Fruit fly (Drosophila melanogaster) whole organism, embryonic: Measurements from ENCODE around the gene CG43886.
A peak's percentile ranks its signal among the peaks of the same experiment; 100 is the strongest.

ENCODE experiments used
- Ada2b ChIP-seq: fragments of 200-800 bp; sonication (Bioruptor generic); IDR thresholded peaks from 2 replicates; pipeline ENCODE4 v1.3.6; 2022; ENCODE audit warnings: missing biosample characterization, missing genetic modification characterization
- B-H2 ChIP-seq: fragments of 200-800 bp; sonication (Bioruptor generic); optimal IDR thresholded peaks from 2 replicates; lab custom pipeline; 2018; ENCODE audit warnings: missing biosample characterization, mild to moderate bottlenecking, missing genetic modification characterization
- CG10366 ChIP-seq: fragments of 200-800 bp; sonication (Bioruptor generic); IDR thresholded peaks from 2 replicates; pipeline ENCODE4 v1.3.6; 2022; ENCODE audit warnings: missing biosample characterization, missing genetic modification characterization
- CG11085 ChIP-seq: fragments of 200-800 bp; sonication (Bioruptor generic); IDR thresholded peaks from 2 replicates; pipeline ENCODE4 v1.3.6; 2022; ENCODE audit warnings: missing biosample characterization, missing genetic modification characterization
- CG11093 ChIP-seq: fragments of 200-800 bp; sonication (Bioruptor generic); IDR thresholded peaks from 3 replicates; pipeline ENCODE4 v1.3.6; 2022; ENCODE audit warnings: missing biosample characterization, missing genetic modification characterization
- CG12071 ChIP-seq: fragments of 200-800 bp; sonication (Bioruptor generic); optimal IDR thresholded peaks from 3 replicates; lab custom pipeline; 2018; ENCODE audit warnings: missing biosample characterization, mild to moderate bottlenecking, missing genetic modification characterization
- CG12104 ChIP-seq: fragments of 200-800 bp; sonication (Bioruptor generic); optimal IDR thresholded peaks from 3 replicates; lab custom pipeline; 2016; ENCODE audit warnings: missing biosample characterization, missing genetic modification characterization
- CG12219 ChIP-seq: fragments of 200-800 bp; sonication (Bioruptor generic); optimal IDR thresholded peaks from 3 replicates; lab custom pipeline; 2018; ENCODE audit warnings: missing biosample characterization, mild to moderate bottlenecking, missing genetic modification characterization
- CG12391 ChIP-seq: fragments of 200-800 bp; sonication (Bioruptor generic); optimal IDR thresholded peaks from 3 replicates; lab custom pipeline; 2018; ENCODE audit warnings: missing biosample characterization, mild to moderate bottlenecking, missing genetic modification characterization, moderate library complexity
- CG13775 ChIP-seq: fragments of 200-800 bp; sonication (Bioruptor generic); optimal IDR thresholded peaks from 3 replicates; lab custom pipeline; 2017; ENCODE audit warnings: missing biosample characterization, mild to moderate bottlenecking, missing genetic modification characterization
- CG14710 ChIP-seq: fragments of 200-800 bp; sonication (Bioruptor generic); optimal IDR thresholded peaks from 3 replicates; lab custom pipeline; 2019; ENCODE audit warnings: missing biosample characterization, mild to moderate bottlenecking, missing genetic modification characterization, moderate library complexity
- CG1602 ChIP-seq: fragments of 200-800 bp; sonication (Bioruptor generic); optimal IDR thresholded peaks from 3 replicates; lab custom pipeline; 2016; ENCODE audit warnings: missing biosample characterization, missing genetic modification characterization
- CG17186 ChIP-seq: fragments of 200-800 bp; sonication (Bioruptor generic); optimal IDR thresholded peaks from 3 replicates; lab custom pipeline; 2017; ENCODE audit warnings: missing biosample characterization, missing genetic modification reagents, missing genetic modification characterization
- CG17361 ChIP-seq: fragments of 200-800 bp; sonication (Bioruptor generic); IDR thresholded peaks from 3 replicates; pipeline ENCODE4 v1.3.6; 2022; ENCODE audit warnings: missing biosample characterization, missing genetic modification characterization
- CG18011 ChIP-seq: fragments of 200-800 bp; sonication (Bioruptor generic); optimal IDR thresholded peaks from 2 replicates; lab custom pipeline; 2017; ENCODE audit warnings: missing biosample characterization, missing genetic modification characterization, mild to moderate bottlenecking, moderate library complexity, missing genotype
- CG2129 ChIP-seq: fragments of 200-800 bp; sonication (Bioruptor generic); IDR thresholded peaks from 2 replicates; pipeline ENCODE4 v1.3.6; 2022; ENCODE audit warnings: missing biosample characterization, missing genetic modification characterization; ENCODE audit not compliant: partially characterized antibody
- CG34224 ChIP-seq: fragments of 200-800 bp; sonication (Bioruptor generic); IDR thresholded peaks from 3 replicates; pipeline ENCODE4 v1.3.6; 2022; ENCODE audit warnings: missing biosample characterization, missing genetic modification characterization; ENCODE audit not compliant: partially characterized antibody
- CG4360 ChIP-seq: fragments of 200-800 bp; sonication (Bioruptor generic); IDR thresholded peaks from 2 replicates; pipeline ENCODE4 v1.3.6; 2022; ENCODE audit warnings: missing biosample characterization, missing genetic modification characterization
- CG4404 ChIP-seq: fragments of 200-800 bp; sonication (Bioruptor generic); IDR thresholded peaks from 2 replicates; pipeline ENCODE4 v1.3.6; 2022; ENCODE audit warnings: missing biosample characterization, missing genetic modification characterization
- CG4820 ChIP-seq: fragments of 200-800 bp; sonication (Bioruptor generic); optimal IDR thresholded peaks from 3 replicates; lab custom pipeline; 2016; ENCODE audit warnings: missing biosample characterization, missing genetic modification characterization
- CG6813 ChIP-seq: fragments of 200-800 bp; sonication (Bioruptor generic); optimal IDR thresholded peaks from 2 replicates; lab custom pipeline; 2017; ENCODE audit warnings: missing biosample characterization, missing genetic modification characterization, mild to moderate bottlenecking, moderate library complexity, missing genetic modification reagents
- CG7271 ChIP-seq: fragments of 200-800 bp; sonication (Bioruptor generic); optimal IDR thresholded peaks from 2 replicates; lab custom pipeline; 2018; ENCODE audit warnings: missing biosample characterization, mild to moderate bottlenecking, missing genetic modification characterization, moderate library complexity
- CG8359 ChIP-seq: fragments of 200-800 bp; sonication (Bioruptor generic); optimal IDR thresholded peaks from 2 replicates; lab custom pipeline; 2017; ENCODE audit warnings: missing biosample characterization, mild to moderate bottlenecking, missing genetic modification characterization, borderline replicate concordance
- CG9797 ChIP-seq: fragments of 200-800 bp; sonication (Bioruptor generic); optimal IDR thresholded peaks from 3 replicates; lab custom pipeline; 2018; ENCODE audit warnings: missing biosample characterization, mild to moderate bottlenecking, missing genetic modification characterization
- CkIIα-i1 ChIP-seq: fragments of 200-800 bp; sonication (Bioruptor generic); IDR thresholded peaks from 2 replicates; pipeline ENCODE4 v1.3.6; 2022; ENCODE audit warnings: missing biosample characterization, missing genetic modification characterization
- CrebB ChIP-seq: fragments of 200-800 bp; sonication (Bioruptor generic); optimal IDR thresholded peaks from 3 replicates; lab custom pipeline; 2018; ENCODE audit warnings: missing biosample characterization, mild to moderate bottlenecking, missing genetic modification characterization
- Dbx ChIP-seq: fragments of 200-800 bp; sonication (Bioruptor generic); IDR thresholded peaks from 3 replicates; pipeline ENCODE4 v1.3.6; 2022; ENCODE audit warnings: missing biosample characterization, missing genetic modification characterization
- Dfd ChIP-seq, 2 experiments: fragments of >200 bp; optimal IDR thresholded peaks; 2 replicates each; lab custom pipeline; 2017; ENCODE audit warnings: missing biosample characterization in 2 of 2, missing genetic modification characterization in 2 of 2
- Dp ChIP-seq: fragments of 200-800 bp; sonication (Bioruptor generic); optimal IDR thresholded peaks from 2 replicates; lab custom pipeline; 2018; ENCODE audit warnings: missing biosample characterization, mild to moderate bottlenecking, missing genetic modification characterization, moderate library complexity
- Hmx ChIP-seq: fragments of 200-800 bp; sonication (Bioruptor generic); optimal IDR thresholded peaks from 2 replicates; lab custom pipeline; 2016; ENCODE audit warnings: missing biosample characterization, missing genetic modification characterization
- Hsf ChIP-seq: fragments of 200-800 bp; sonication (Bioruptor generic); optimal IDR thresholded peaks from 3 replicates; lab custom pipeline; 2016; ENCODE audit warnings: missing biosample characterization, missing genetic modification characterization
- Lim3 ChIP-seq: fragments of 200-800 bp; sonication (Bioruptor generic); IDR thresholded peaks from 2 replicates; pipeline ENCODE4 v1.3.6; 2022; ENCODE audit warnings: missing biosample characterization, missing genetic modification characterization
- Pdp1 ChIP-seq, 2 experiments: fragments of 200-800 bp; sonication (Bioruptor generic); optimal IDR thresholded peaks; 3 replicates each; lab custom pipeline; 2016; ENCODE audit warnings: missing biosample characterization in 2 of 2, missing genetic modification characterization in 2 of 2, mild to moderate bottlenecking in 1 of 2, moderate library complexity in 1 of 2
- Ravus ChIP-seq: fragments of 200-800 bp; sonication (Bioruptor generic); IDR thresholded peaks from 2 replicates; pipeline ENCODE4 v1.3.6; 2022; ENCODE audit warnings: missing biosample characterization, missing genetic modification characterization
- Six4 ChIP-seq: fragments of 200-800 bp; sonication (Bioruptor generic); optimal IDR thresholded peaks from 2 replicates; lab custom pipeline; 2016; ENCODE audit warnings: missing biosample characterization, missing genetic modification characterization
- Tbp ChIP-seq: fragments of >200 bp; optimal IDR thresholded peaks from 2 replicates; lab custom pipeline; 2018; ENCODE audit warnings: missing biosample characterization, missing genetic modification characterization
- ab ChIP-seq: fragments of 200-800 bp; sonication (Bioruptor generic); optimal IDR thresholded peaks from 2 replicates; lab custom pipeline; 2016; ENCODE audit warnings: missing biosample characterization, missing genetic modification characterization
- ac ChIP-seq: fragments of 200-800 bp; sonication (Bioruptor generic); optimal IDR thresholded peaks from 3 replicates; lab custom pipeline; 2017; ENCODE audit warnings: missing biosample characterization, mild to moderate bottlenecking, missing genetic modification characterization
- bbx ChIP-seq: fragments of 200-800 bp; sonication (Bioruptor generic); IDR thresholded peaks from 2 replicates; pipeline ENCODE4 v1.3.6; 2022; ENCODE audit warnings: missing biosample characterization, missing genetic modification characterization; ENCODE audit not compliant: partially characterized antibody
- bowl ChIP-seq: fragments of 200-800 bp; sonication (Bioruptor generic); IDR thresholded peaks from 2 replicates; pipeline ENCODE4 v1.3.6; 2022; ENCODE audit warnings: missing biosample characterization, missing genetic modification characterization
- bsh ChIP-seq, 2 experiments: fragments of 200-800 bp; sonication (Bioruptor generic); optimal IDR thresholded peaks; 2 replicates each; lab custom pipeline; 2017 to 2018; ENCODE audit warnings: mild to moderate bottlenecking in 2 of 2, missing biosample characterization in 2 of 2, missing genetic modification characterization in 2 of 2, moderate library complexity in 1 of 2
- chif ChIP-seq, 2 experiments: fragments of 200-800 bp; sonication (Bioruptor generic); optimal IDR thresholded peaks; 3 replicates each; lab custom pipeline; 2016; ENCODE audit warnings: missing biosample characterization in 2 of 2, missing genetic modification characterization in 2 of 2
- ci ChIP-seq: fragments of 200-800 bp; sonication (Bioruptor generic); IDR thresholded peaks from 3 replicates; pipeline ENCODE4 v1.3.6; 2022; ENCODE audit warnings: missing biosample characterization, missing genetic modification characterization
- dan ChIP-seq: fragments of 200-800 bp; sonication (Bioruptor generic); IDR thresholded peaks from 2 replicates; pipeline ENCODE4 v1.3.6; 2022; ENCODE audit warnings: missing biosample characterization, missing genetic modification characterization
- h ChIP-seq: fragments of >200 bp; optimal IDR thresholded peaks from 2 replicates; lab custom pipeline; 2017
- lola ChIP-seq, 3 experiments: fragments of >200 bp in 2 of 3; fragments of 200-800 bp in 1 of 3; sonication (Bioruptor generic) in 1 of 3; optimal IDR thresholded peaks; 2 replicates each; lab custom pipeline; 2017 to 2019; ENCODE audit warnings: missing biosample characterization in 3 of 3, missing genetic modification characterization in 3 of 3, mild to moderate bottlenecking in 1 of 3, moderate library complexity in 1 of 3
- nerfin-2 ChIP-seq: fragments of 200-800 bp; sonication (Bioruptor generic); IDR thresholded peaks from 2 replicates; pipeline ENCODE4 v1.3.6; 2022; ENCODE audit warnings: missing biosample characterization, missing genetic modification characterization; ENCODE audit not compliant: partially characterized antibody
- otp ChIP-seq: fragments of 200-800 bp; sonication (Bioruptor generic); IDR thresholded peaks from 3 replicates; pipeline ENCODE4, ENCODE4 v1.3.6; 2022; ENCODE audit warnings: missing biosample characterization, missing genetic modification characterization
- pho ChIP-seq: fragments of 200-800 bp; sonication (Bioruptor generic); optimal IDR thresholded peaks from 2 replicates; lab custom pipeline; 2016; ENCODE audit warnings: missing biosample characterization, missing genetic modification characterization
- slou ChIP-seq: fragments of 200-800 bp; sonication (Bioruptor generic); optimal IDR thresholded peaks from 3 replicates; lab custom pipeline; 2016; ENCODE audit warnings: missing biosample characterization, missing genetic modification characterization

CG43886 gene

DNA sequence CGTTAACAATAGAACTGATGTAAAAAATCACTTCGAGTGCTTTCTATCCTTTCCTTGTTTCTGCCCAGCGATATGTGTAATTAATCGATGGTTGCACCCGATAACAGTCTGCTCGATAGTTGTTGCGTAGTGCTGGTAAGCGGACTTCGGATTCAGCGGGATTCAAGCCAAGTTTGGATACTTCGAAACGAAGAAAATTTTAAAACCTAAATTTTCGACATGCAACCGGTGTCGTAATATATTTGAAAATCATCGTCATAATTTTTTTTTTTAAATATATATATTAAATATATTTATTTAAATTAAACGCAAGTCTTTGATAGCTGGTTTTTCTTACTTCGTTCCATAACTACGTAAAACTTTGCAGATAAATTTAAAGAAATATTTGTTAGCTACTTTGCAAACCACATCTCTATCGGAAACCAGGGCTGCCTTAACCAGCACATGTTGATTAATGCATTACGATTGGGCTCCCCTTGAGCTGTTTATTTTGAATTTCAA is 38.3 kb upstream of the CG43886 start, which contains the start of the genes UbcE2M and Dhps (continued):
- TF ChIP-seq CG7271 (tag; lab: Kevin White, UChicago) = peak; percentile 39
- TF ChIP-seq CG12391 (tag; lab: Kevin White, UChicago) = peak; percentile 87
- TF ChIP-seq CG4360 (GFP tag; lab: Robert Waterston, UW) = no peak
- TF ChIP-seq Pdp1 (GFP tag; optimal IDR thresholded peaks at IDR 0.05; lab: Kevin White, UChicago) = peak; percentile 37 to 65
- peak; percentile 31 for TF ChIP-seq CG8359
- TF ChIP-seq CkIIα-i1 (GFP tag; lab: Robert Waterston, UW) = no peak
- TF ChIP-seq dan (GFP tag; lab: Robert Waterston, UW) = no peak
- TF ChIP-seq Dfd (GFP tag; optimal IDR thresholded peaks at IDR 0.05; lab: Kevin White, UChicago) = no peak
- peak; percentile 33 for TF ChIP-seq CG18011 (GFP tag; lab: Kevin White, UChicago)
- TF ChIP-seq CG2129 = peak; percentile 33
- TF ChIP-seq CG17361 (GFP tag; lab: Robert Waterston, UW) = no peak; the same call in 2 of the 3 replicates
- TF ChIP-seq CG11085 (GFP tag; lab: Robert Waterston, UW) = peak; percentile 60; the same call in 1 of the 2 replicates
- peak; percentile 48 for TF ChIP-seq pho
- TF ChIP-seq CrebB (tag; lab: Kevin White, UChicago) = no peak
- peak; percentile 23 for TF ChIP-seq CG9797 (GFP tag; lab: Kevin White, UChicago)
- no peak for TF ChIP-seq otp (GFP tag; lab: Robert Waterston, UW)
- TF ChIP-seq CG12071 (GFP tag; lab: Kevin White, UChicago) = no peak
- TF ChIP-seq CG13775 (GFP tag; lab: Kevin White, UChicago) = peak; percentile 85
- no peak for TF ChIP-seq Lim3 (GFP tag; lab: Robert Waterston, UW)
- peak in 1 of 2 experiments; percentile 29 for TF ChIP-seq chif (GFP tag; optimal IDR thresholded peaks at IDR 0.05; lab: Kevin White, UChicago)
- peak; percentile 49 for TF ChIP-seq Hsf (GFP tag; lab: Kevin White, UChicago)
- TF ChIP-seq bowl (GFP tag; lab: Robert Waterston, UW) = no peak
- peak; percentile 43 for TF ChIP-seq CG12104 (GFP tag; lab: Kevin White, UChicago)
- TF ChIP-seq CG4820 (GFP tag; lab: Kevin White, UChicago) = peak; percentile 67
- TF ChIP-seq CG4404 (GFP tag; lab: Robert Waterston, UW) = peak; percentile 62
- TF ChIP-seq Hmx (GFP tag; lab: Kevin White, UChicago) = no peak
- peak in 1 of 3 experiments; percentile 78 for TF ChIP-seq lola (GFP tag; optimal IDR thresholded peaks at IDR 0.05; lab: Kevin White, UChicago)
- no peak for TF ChIP-seq CG6813 (GFP tag; lab: Kevin White, UChicago)
- peak; percentile 85 for TF ChIP-seq CG14710 (tag; lab: Kevin White, UChicago)
- no peak for TF ChIP-seq Tbp (GFP tag; lab: Kevin White, UChicago)
- peak; percentile 46 for TF ChIP-seq Ada2b (GFP tag; lab: Robert Waterston, UW)
- no peak for TF ChIP-seq ab (GFP tag; lab: Kevin White, UChicago)
- no peak for TF ChIP-seq h (lab: Kevin White, UChicago)
- peak; percentile 53 for TF ChIP-seq nerfin-2 (GFP tag; lab: Robert Waterston, UW)
- peak; percentile 81 for TF ChIP-seq bbx
- no peak for TF ChIP-seq ci (GFP tag; lab: Robert Waterston, UW)
- peak; percentile 41; the same call in 1 of the 2 replicates for TF ChIP-seq CG10366 (GFP tag; lab: Robert Waterston, UW)
- TF ChIP-seq CG34224 (GFP tag; lab: Robert Waterston, UW) = peak; percentile 59
- peak; percentile 25 for TF ChIP-seq CG17186 (GFP tag; lab: Kevin White, UChicago)
- TF ChIP-seq CG12219 (GFP tag; lab: Kevin White, UChicago) = no peak
- peak; percentile 31 for TF ChIP-seq Six4 (GFP tag; lab: Kevin White, UChicago)
- TF ChIP-seq CG1602 (GFP tag; lab: Kevin White, UChicago) = peak; percentile 63
- TF ChIP-seq Dbx (GFP tag; lab: Robert Waterston, UW) = peak; percentile 85
- TF ChIP-seq Dp = peak; percentile 36
- peak; percentile 71 for TF ChIP-seq B-H2 (GFP tag; lab: Kevin White, UChicago)
- no peak for TF ChIP-seq ac (GFP tag; lab: Kevin White, UChicago)
- peak in 1 of 2 experiments; percentile 62 for TF ChIP-seq bsh (GFP tag; optimal IDR thresholded peaks at IDR 0.05; lab: Kevin White, UChicago)
- TF ChIP-seq CG11093 (GFP tag; lab: Robert Waterston, UW) = peak; percentile 56; the same call in 1 of the 3 replicates
- TF ChIP-seq Ravus (GFP tag; lab: Robert Waterston, UW) = no peak; the same call in 1 of the 2 replicates
- peak; percentile 22 for TF ChIP-seq slou
